Fruit fly (Drosophila melanogaster) whole organism, embryonic: Measurements from ENCODE around the gene CG12078.

Experiments
- Ada2b ChIP-seq: fragments of 200-800 bp; sonication (Bioruptor generic); IDR thresholded peaks from 2 replicates; pipeline ENCODE4 v1.3.6; 2022; ENCODE audit warnings: missing biosample characterization, missing genetic modification characterization
- Atf6 ChIP-seq: fragments of 200-800 bp; sonication (Bioruptor generic); IDR thresholded peaks from 2 replicates; pipeline ENCODE4 v1.3.6; 2022; ENCODE audit warnings: missing biosample characterization, missing genetic modification characterization
- C15 ChIP-seq: fragments of 200-800 bp; sonication (Bioruptor generic); IDR thresholded peaks from 3 replicates; pipeline ENCODE4 v1.3.6; 2022; ENCODE audit warnings: missing biosample characterization, missing genetic modification characterization
- CG11504 ChIP-seq: fragments of 200-800 bp; sonication (Bioruptor generic); optimal IDR thresholded peaks from 3 replicates; lab custom pipeline; 2019; ENCODE audit warnings: missing biosample characterization, mild to moderate bottlenecking, missing genetic modification characterization, moderate library complexity
- CG11695 ChIP-seq: fragments of 200-800 bp; sonication (Bioruptor generic); IDR thresholded peaks from 3 replicates; pipeline ENCODE4 v1.3.6; 2022; ENCODE audit warnings: missing biosample characterization, missing genetic modification characterization
- CG12104 ChIP-seq: fragments of 200-800 bp; sonication (Bioruptor generic); optimal IDR thresholded peaks from 3 replicates; lab custom pipeline; 2016; ENCODE audit warnings: missing biosample characterization, missing genetic modification characterization
- CG15011 ChIP-seq: fragments of 200-800 bp; sonication (Bioruptor generic); optimal IDR thresholded peaks from 3 replicates; lab custom pipeline; 2018; ENCODE audit warnings: missing biosample characterization, mild to moderate bottlenecking, missing genetic modification characterization
- CG15479 ChIP-seq: fragments of 200-800 bp; sonication (Bioruptor generic); optimal IDR thresholded peaks from 3 replicates; lab custom pipeline; 2019; ENCODE audit warnings: missing biosample characterization, mild to moderate bottlenecking, missing genetic modification characterization, moderate library complexity
- CG1647 ChIP-seq: fragments of 200-800 bp; sonication (Bioruptor generic); optimal IDR thresholded peaks from 3 replicates; lab custom pipeline; 2016; ENCODE audit warnings: missing biosample characterization, missing genetic modification characterization
- CG17568 ChIP-seq: fragments of 200-800 bp; sonication (Bioruptor generic); optimal IDR thresholded peaks from 2 replicates; lab custom pipeline; 2018; ENCODE audit warnings: missing biosample characterization, mild to moderate bottlenecking, missing genetic modification characterization, moderate library complexity
- CG18262 ChIP-seq: fragments of 200-800 bp; optimal IDR thresholded peaks from 3 replicates; lab custom pipeline; 2019; ENCODE audit warnings: missing biosample characterization, mild to moderate bottlenecking, missing genetic modification characterization, moderate library complexity
- CG2120 ChIP-seq: fragments of 200-800 bp; sonication (Bioruptor generic); optimal IDR thresholded peaks from 3 replicates; lab custom pipeline; 2016; ENCODE audit warnings: missing biosample characterization, missing genetic modification characterization
- CG2712 ChIP-seq: fragments of 200-800 bp; optimal IDR thresholded peaks from 3 replicates; lab custom pipeline; 2019; ENCODE audit warnings: missing biosample characterization, mild to moderate bottlenecking, missing genetic modification characterization, moderate library complexity
- CG31224 ChIP-seq: fragments of 200-800 bp; sonication (Bioruptor generic); IDR thresholded peaks from 2 replicates; pipeline ENCODE4 v1.3.6; 2022; ENCODE audit warnings: missing biosample characterization, missing genetic modification characterization
- CG34224 ChIP-seq: fragments of 200-800 bp; sonication (Bioruptor generic); IDR thresholded peaks from 3 replicates; pipeline ENCODE4 v1.3.6; 2022; ENCODE audit warnings: missing biosample characterization, missing genetic modification characterization; ENCODE audit not compliant: partially characterized antibody
- CG3838 ChIP-seq: fragments of 200-800 bp; sonication (Bioruptor generic); optimal IDR thresholded peaks from 3 replicates; lab custom pipeline; 2016; ENCODE audit warnings: missing biosample characterization, missing genetic modification characterization
- CG3995 ChIP-seq: fragments of 200-800 bp; sonication (Bioruptor generic); optimal IDR thresholded peaks from 3 replicates; lab custom pipeline; 2016; ENCODE audit warnings: missing biosample characterization, missing genetic modification characterization
- CG4730 ChIP-seq: fragments of 200-800 bp; sonication (Bioruptor generic); IDR thresholded peaks from 2 replicates; pipeline ENCODE4 v1.3.6; 2022; ENCODE audit warnings: missing biosample characterization, missing genetic modification characterization
- CG6654 ChIP-seq: fragments of 200-800 bp; sonication (Bioruptor generic); optimal IDR thresholded peaks from 2 replicates; lab custom pipeline; 2017; ENCODE audit warnings: missing biosample characterization, mild to moderate bottlenecking, missing genetic modification characterization
- CG6689 ChIP-seq: fragments of 200-800 bp; sonication (Bioruptor generic); IDR thresholded peaks from 2 replicates; pipeline ENCODE4 v1.3.6; 2022; ENCODE audit warnings: missing biosample characterization, missing genetic modification characterization
- CG7928 ChIP-seq: fragments of 200-800 bp; sonication (Bioruptor generic); optimal IDR thresholded peaks from 2 replicates; lab custom pipeline; 2017; ENCODE audit warnings: missing biosample characterization, mild to moderate bottlenecking, missing genetic modification characterization
- CG9609 ChIP-seq: fragments of 200-800 bp; sonication (Bioruptor generic); optimal IDR thresholded peaks from 3 replicates; lab custom pipeline; 2016; ENCODE audit warnings: missing biosample characterization, missing genetic modification characterization
- CG9876 ChIP-seq: fragments of 200-800 bp; sonication (Bioruptor generic); optimal IDR thresholded peaks from 2 replicates; lab custom pipeline; 2016; ENCODE audit warnings: missing biosample characterization, missing genetic modification characterization
- Dip3 ChIP-seq: fragments of 200-800 bp; sonication (Bioruptor generic); optimal IDR thresholded peaks from 3 replicates; lab custom pipeline; 2016; ENCODE audit warnings: missing biosample characterization, missing genetic modification characterization
- Hr51 ChIP-seq, 2 experiments: fragments of 200-800 bp; sonication (Bioruptor generic); optimal IDR thresholded peaks; 2 replicates in 1 of 2; 3 replicates in 1 of 2; lab custom pipeline; 2016 to 2018; ENCODE audit warnings: missing biosample characterization in 2 of 2, missing genetic modification characterization in 2 of 2, mild to moderate bottlenecking in 1 of 2, moderate library complexity in 1 of 2
- Lim3 ChIP-seq: fragments of 200-800 bp; sonication (Bioruptor generic); IDR thresholded peaks from 2 replicates; pipeline ENCODE4 v1.3.6; 2022; ENCODE audit warnings: missing biosample characterization, missing genetic modification characterization
- Max ChIP-seq: fragments of 200-800 bp; sonication (Bioruptor generic); optimal IDR thresholded peaks from 2 replicates; lab custom pipeline; 2016; ENCODE audit warnings: missing biosample characterization, mild to moderate bottlenecking, missing genetic modification characterization
- NFAT ChIP-seq: fragments of 200-800 bp; sonication (Bioruptor generic); IDR thresholded peaks from 2 replicates; pipeline ENCODE4 v1.3.6; 2022; ENCODE audit warnings: missing biosample characterization, missing genetic modification characterization
- Opbp ChIP-seq: fragments of 200-800 bp; sonication (Bioruptor generic); IDR thresholded peaks from 3 replicates; pipeline ENCODE4 v1.3.6; 2022; ENCODE audit warnings: missing biosample characterization, missing genetic modification characterization; ENCODE audit not compliant: partially characterized antibody
- Ptx1 ChIP-seq: fragments of 200-800 bp; sonication (Bioruptor generic); IDR thresholded peaks from 2 replicates; pipeline ENCODE4 v1.3.6; 2022; ENCODE audit warnings: missing biosample characterization, missing genetic modification characterization
- bsh ChIP-seq, 2 experiments: fragments of 200-800 bp; sonication (Bioruptor generic); optimal IDR thresholded peaks; 2 replicates each; lab custom pipeline; 2017 to 2018; ENCODE audit warnings: mild to moderate bottlenecking in 2 of 2, missing biosample characterization in 2 of 2, missing genetic modification characterization in 2 of 2, moderate library complexity in 1 of 2
- caup ChIP-seq: fragments of 200-800 bp; sonication (Bioruptor generic); optimal IDR thresholded peaks from 3 replicates; lab custom pipeline; 2017; ENCODE audit warnings: missing biosample characterization, mild to moderate bottlenecking, missing genetic modification characterization, moderate library complexity; ENCODE audit not compliant: severe bottlenecking
- corto ChIP-seq: fragments of 200-800 bp; sonication (Bioruptor generic); optimal IDR thresholded peaks from 2 replicates; lab custom pipeline; 2016; ENCODE audit warnings: missing biosample characterization, mild to moderate bottlenecking, missing genetic modification characterization, moderate library complexity
- dmrt99B ChIP-seq: fragments of 200-800 bp; sonication (Bioruptor generic); optimal IDR thresholded peaks from 2 replicates; lab custom pipeline; 2018; ENCODE audit warnings: missing biosample characterization, mild to moderate bottlenecking, missing genetic modification characterization, moderate library complexity
- ems ChIP-seq: fragments of 200-800 bp; sonication (Bioruptor generic); optimal IDR thresholded peaks from 3 replicates; lab custom pipeline; 2016; ENCODE audit warnings: missing biosample characterization, missing genetic modification characterization
- gem ChIP-seq: fragments of 200-800 bp; sonication (Bioruptor generic); optimal IDR thresholded peaks from 2 replicates; lab custom pipeline; 2019; ENCODE audit warnings: missing biosample characterization, mild to moderate bottlenecking, missing genetic modification characterization, moderate library complexity
- gfzf ChIP-seq: fragments of 200-800 bp; sonication (Bioruptor generic); optimal IDR thresholded peaks from 2 replicates; lab custom pipeline; 2016; ENCODE audit warnings: missing biosample characterization, mild to moderate bottlenecking, missing genetic modification characterization, moderate library complexity
- nerfin-1 ChIP-seq: fragments of 200-800 bp; sonication (Bioruptor generic); optimal IDR thresholded peaks from 3 replicates; lab custom pipeline; 2019; ENCODE audit warnings: missing biosample characterization, mild to moderate bottlenecking, missing genetic modification characterization, moderate library complexity
- nerfin-2 ChIP-seq: fragments of 200-800 bp; sonication (Bioruptor generic); IDR thresholded peaks from 2 replicates; pipeline ENCODE4 v1.3.6; 2022; ENCODE audit warnings: missing biosample characterization, missing genetic modification characterization; ENCODE audit not compliant: partially characterized antibody
- pfk ChIP-seq: fragments of 200-800 bp; sonication (Bioruptor generic); optimal IDR thresholded peaks from 2 replicates; lab custom pipeline; 2018; ENCODE audit warnings: missing biosample characterization, mild to moderate bottlenecking, missing genetic modification characterization, moderate library complexity
- phol ChIP-seq: fragments of 200-800 bp; sonication (Bioruptor generic); optimal IDR thresholded peaks from 3 replicates; lab custom pipeline; 2018; ENCODE audit warnings: missing biosample characterization, mild to moderate bottlenecking, missing genetic modification characterization, moderate library complexity
- pum ChIP-seq: fragments of 200-800 bp; sonication (Bioruptor generic); optimal IDR thresholded peaks from 2 replicates; lab custom pipeline; 2016; ENCODE audit warnings: missing biosample characterization, missing genetic modification characterization
- ranshi ChIP-seq: fragments of 200-800 bp; sonication (Bioruptor generic); IDR thresholded peaks from 2 replicates; pipeline ENCODE4 v1.3.6; 2022; ENCODE audit warnings: missing biosample characterization, missing genetic modification characterization
- sc ChIP-seq, 3 experiments: fragments of >200 bp in 2 of 3; fragments of 200-800 bp in 1 of 3; sonication (Bioruptor generic) in 1 of 3; optimal IDR thresholded peaks; 2 replicates in 2 of 3; 3 replicates in 1 of 3; lab custom pipeline; 2017; ENCODE audit warnings: mild to moderate bottlenecking in 1 of 3, missing biosample characterization in 1 of 3, missing genetic modification characterization in 1 of 3, missing genetic modification reagents in 1 of 3
- schlank ChIP-seq: fragments of 200-800 bp; sonication (Bioruptor generic); optimal IDR thresholded peaks from 2 replicates; lab custom pipeline; 2018; ENCODE audit warnings: missing biosample characterization, mild to moderate bottlenecking, missing genetic modification characterization
- seq ChIP-seq: fragments of 200-800 bp; sonication (Bioruptor generic); IDR thresholded peaks from 2 replicates; pipeline ENCODE4 v1.3.6; 2022; ENCODE audit warnings: missing biosample characterization, missing genetic modification characterization
- slp2 ChIP-seq: fragments of 200-800 bp; sonication (Bioruptor generic); optimal IDR thresholded peaks from 2 replicates; lab custom pipeline; 2016; ENCODE audit warnings: missing biosample characterization, missing genetic modification characterization
- unpg ChIP-seq: fragments of 200-800 bp; sonication (Bioruptor generic); optimal IDR thresholded peaks from 3 replicates; lab custom pipeline; 2018; ENCODE audit warnings: missing biosample characterization, mild to moderate bottlenecking, missing genetic modification characterization, moderate library complexity
- vfl ChIP-seq: fragments of 200-800 bp; sonication (Bioruptor generic); optimal IDR thresholded peaks from 2 replicates; lab custom pipeline; 2016; ENCODE audit warnings: missing biosample characterization, missing genetic modification characterization
- zfh1 ChIP-seq: fragments of 200-800 bp; sonication (Bioruptor generic); IDR thresholded peaks from 3 replicates; pipeline ENCODE4 v1.3.6; 2022; ENCODE audit warnings: missing biosample characterization, missing genetic modification characterization

Gene CG12078

dm6 chr3L:3259703-3260102, 15.6 kb upstream of the CG12078 start (continued):
- TF ChIP-seq slp2, result no peak
- no peak for TF ChIP-seq CG31224 (GFP tag; lab: Robert Waterston, UW)
- TF ChIP-seq gem, result peak; percentile 24
- peak; percentile 1 for TF ChIP-seq CG18262 (tag; lab: Kevin White, UChicago)
- TF ChIP-seq seq (GFP tag; lab: Robert Waterston, UW), result no peak
- TF ChIP-seq schlank (tag; lab: Kevin White, UChicago), result no peak
- TF ChIP-seq Opbp (GFP tag; lab: Robert Waterston, UW), result no peak
- no peak for TF ChIP-seq zfh1
- TF ChIP-seq NFAT (GFP tag; lab: Robert Waterston, UW), result no peak
- TF ChIP-seq CG9876, result no peak
- no peak for TF ChIP-seq CG9609 (GFP tag; lab: Kevin White, UChicago)
- no peak for TF ChIP-seq CG7928 (GFP tag; lab: Kevin White, UChicago)
- TF ChIP-seq Max (GFP tag; lab: Kevin White, UChicago), result no peak
- TF ChIP-seq Atf6 (GFP tag; lab: Robert Waterston, UW), result no peak
- TF ChIP-seq C15 (GFP tag; lab: Robert Waterston, UW), result no peak
- TF ChIP-seq CG6654 (GFP tag; lab: Kevin White, UChicago), result no peak
- no peak for TF ChIP-seq pfk (GFP tag; lab: Kevin White, UChicago)
- TF ChIP-seq CG1647, result no peak
- TF ChIP-seq dmrt99B, result peak; percentile 1
- no peak for TF ChIP-seq CG12104
- 0 out of 2 replicates have a peak, but pooled peaks have one; percentile 10 for TF ChIP-seq Ptx1 (GFP tag; lab: Robert Waterston, UW)
- peak; percentile 7 for TF ChIP-seq unpg (GFP tag; lab: Kevin White, UChicago)
- no peak for TF ChIP-seq CG15479 (GFP tag; lab: Kevin White, UChicago)
- TF ChIP-seq Hr51 (GFP tag; optimal IDR thresholded peaks at IDR 0.05; lab: Kevin White, UChicago), result no peak
- TF ChIP-seq nerfin-2 (GFP tag; lab: Robert Waterston, UW), result no peak
- TF ChIP-seq CG6689 (GFP tag; lab: Robert Waterston, UW), result 0 out of 2 replicates have a peak, but pooled peaks have one; percentile 18
- TF ChIP-seq gfzf, result no peak
- no peak for TF ChIP-seq sc (optimal IDR thresholded peaks at IDR 0.05; lab: Kevin White, UChicago)
- TF ChIP-seq sc (GFP tag; optimal IDR thresholded peaks at IDR 0.05; lab: Kevin White, UChicago), result no peak
- peak; percentile 35; the same call in 1 of the 2 replicates for TF ChIP-seq ranshi (GFP tag; lab: Robert Waterston, UW)
- 0 out of 2 replicates have a peak, but pooled peaks have one; percentile 27 for TF ChIP-seq CG4730
- TF ChIP-seq corto (GFP tag; lab: Kevin White, UChicago), result peak; percentile 20
- TF ChIP-seq CG3838, result no peak
- no peak for TF ChIP-seq CG3995
- peak; percentile 16 for TF ChIP-seq CG2712
- TF ChIP-seq nerfin-1 (tag; lab: Kevin White, UChicago), result no peak
- TF ChIP-seq CG17568, result no peak
- peak; percentile 42; the same call in 1 of the 2 replicates for TF ChIP-seq Ada2b (GFP tag; lab: Robert Waterston, UW)
- peak; percentile 24 to 73 for TF ChIP-seq bsh (GFP tag; optimal IDR thresholded peaks at IDR 0.05; lab: Kevin White, UChicago)
- TF ChIP-seq phol (tag; lab: Kevin White, UChicago), result peak; percentile 9
- TF ChIP-seq ems (GFP tag; lab: Kevin White, UChicago), result no peak
- no peak for TF ChIP-seq CG34224 (GFP tag; lab: Robert Waterston, UW)
- TF ChIP-seq vfl (GFP tag; lab: Kevin White, UChicago), result no peak
- TF ChIP-seq CG15011 (GFP tag; lab: Kevin White, UChicago), result no peak
- TF ChIP-seq CG2120, result no peak
- TF ChIP-seq Lim3 (GFP tag; lab: Robert Waterston, UW), result no peak
- no peak for TF ChIP-seq Dip3 (GFP tag; lab: Kevin White, UChicago)
- 0 out of 3 replicates have a peak, but pooled peaks have one; percentile 16 for TF ChIP-seq CG11695 (GFP tag; lab: Robert Waterston, UW)
- TF ChIP-seq caup, result no peak
- no peak for TF ChIP-seq pum (GFP tag; lab: Kevin White, UChicago)
- peak; percentile 12 for TF ChIP-seq CG11504 (tag; lab: Kevin White, UChicago)
